Fruit fly (Drosophila melanogaster) whole organism, prepupa: ENCODE data around the gene CG12983.

ENCODE experiments used
- Blimp-1 ChIP-seq: fragments of 200-800 bp; sonication (Bioruptor generic); optimal IDR thresholded peaks from 3 replicates; lab custom pipeline; 2017; ENCODE audit warnings: missing biosample characterization, missing genetic modification characterization, mild to moderate bottlenecking, moderate library complexity, missing genetic modification reagents
- CG10631 ChIP-seq: fragments of 200-800 bp; sonication (Bioruptor generic); optimal IDR thresholded peaks from 2 replicates; lab custom pipeline; 2016; ENCODE audit warnings: missing biosample characterization, missing genetic modification characterization
- CG10669 ChIP-seq: fragments of 200-800 bp; sonication (Bioruptor generic); optimal IDR thresholded peaks from 3 replicates; lab custom pipeline; 2018; ENCODE audit warnings: missing biosample characterization, mild to moderate bottlenecking, missing genetic modification characterization, moderate library complexity
- CG11294 ChIP-seq: fragments of 200-800 bp; sonication (Bioruptor generic); IDR thresholded peaks from 2 replicates; pipeline ENCODE4 v1.3.6; 2022; ENCODE audit warnings: missing biosample characterization, missing genetic modification characterization
- CG11762 ChIP-seq: fragments of 200-800 bp; sonication (Bioruptor generic); optimal IDR thresholded peaks from 3 replicates; lab custom pipeline; 2016; ENCODE audit warnings: missing biosample characterization, missing genetic modification characterization; ENCODE audit not compliant: insufficient read depth
- CG11902 ChIP-seq: fragments of 200-800 bp; sonication (Bioruptor generic); optimal IDR thresholded peaks from 3 replicates; lab custom pipeline; 2016; ENCODE audit warnings: missing biosample characterization, missing genetic modification characterization
- CG15336 ChIP-seq: fragments of 200-800 bp; sonication (Bioruptor generic); IDR thresholded peaks from 2 replicates; pipeline ENCODE4 v1.3.6; 2022; ENCODE audit warnings: missing biosample characterization, missing genetic modification characterization
- CG1621 ChIP-seq: fragments of 200-800 bp; sonication (Bioruptor generic); optimal IDR thresholded peaks from 3 replicates; lab custom pipeline; 2018; ENCODE audit warnings: missing biosample characterization, mild to moderate bottlenecking, missing genetic modification characterization
- CG16779 ChIP-seq: fragments of 200-800 bp; sonication (Bioruptor generic); optimal IDR thresholded peaks from 3 replicates; lab custom pipeline; 2017; ENCODE audit warnings: missing biosample characterization, mild to moderate bottlenecking, missing genetic modification characterization
- CG3032 ChIP-seq: fragments of 200-800 bp; optimal IDR thresholded peaks from 2 replicates; lab custom pipeline; 2019; ENCODE audit warnings: missing biosample characterization, mild to moderate bottlenecking, missing genetic modification characterization, moderate library complexity
- CG31627 ChIP-seq: fragments of 200-800 bp; sonication (Bioruptor generic); optimal IDR thresholded peaks from 3 replicates; lab custom pipeline; 2016; ENCODE audit warnings: missing biosample characterization, missing genetic modification characterization
- CG32006 ChIP-seq: fragments of 200-800 bp; sonication (Bioruptor generic); optimal IDR thresholded peaks from 3 replicates; lab custom pipeline; 2017; ENCODE audit warnings: missing biosample characterization, mild to moderate bottlenecking, missing genetic modification characterization
- CG4318 ChIP-seq: fragments of 200-800 bp; sonication (Bioruptor generic); optimal IDR thresholded peaks from 3 replicates; lab custom pipeline; 2017; ENCODE audit warnings: missing biosample characterization, mild to moderate bottlenecking, missing genetic modification characterization
- CG6163 ChIP-seq: fragments of 200-800 bp; sonication (Bioruptor generic); IDR thresholded peaks from 3 replicates; pipeline ENCODE4 v1.3.6; 2022; ENCODE audit warnings: missing biosample characterization, missing genetic modification characterization
- CG6276 ChIP-seq: fragments of 200-800 bp; sonication (Bioruptor generic); optimal IDR thresholded peaks from 2 replicates; lab custom pipeline; 2017; ENCODE audit warnings: missing biosample characterization, mild to moderate bottlenecking, missing genetic modification characterization
- CG6792 ChIP-seq: fragments of 200-800 bp; sonication (Bioruptor generic); optimal IDR thresholded peaks from 3 replicates; lab custom pipeline; 2016; ENCODE audit warnings: missing biosample characterization, missing genetic modification characterization
- CG6808 ChIP-seq: fragments of 200-800 bp; sonication (Bioruptor generic); optimal IDR thresholded peaks from 3 replicates; lab custom pipeline; 2017; ENCODE audit warnings: missing biosample characterization, missing genetic modification characterization, mild to moderate bottlenecking, moderate library complexity, missing genetic modification reagents
- CG6854 ChIP-seq: fragments of 200-800 bp; sonication (Bioruptor generic); optimal IDR thresholded peaks from 2 replicates; lab custom pipeline; 2017; ENCODE audit warnings: missing biosample characterization, mild to moderate bottlenecking, missing genetic modification characterization
- CG7368 ChIP-seq: fragments of 200-800 bp; sonication (Bioruptor generic); optimal IDR thresholded peaks from 3 replicates; lab custom pipeline; 2016; ENCODE audit warnings: missing biosample characterization, missing genetic modification characterization
- CG8319 ChIP-seq: fragments of 200-800 bp; sonication (Bioruptor generic); optimal IDR thresholded peaks from 3 replicates; lab custom pipeline; 2016; ENCODE audit warnings: missing biosample characterization, missing genetic modification characterization
- CG8632 ChIP-seq: fragments of 200-800 bp; sonication (Bioruptor generic); optimal IDR thresholded peaks from 3 replicates; lab custom pipeline; 2016; ENCODE audit warnings: missing biosample characterization, missing genetic modification characterization
- CG9139 ChIP-seq: fragments of 200-800 bp; sonication (Bioruptor generic); optimal IDR thresholded peaks from 3 replicates; lab custom pipeline; 2017; ENCODE audit warnings: missing biosample characterization, mild to moderate bottlenecking, missing genetic modification characterization
- Eip75B ChIP-seq: fragments of 200-800 bp; sonication (Bioruptor generic); optimal IDR thresholded peaks from 3 replicates; lab custom pipeline; 2016; ENCODE audit warnings: missing biosample characterization, missing genetic modification characterization
- Eip78C ChIP-seq: fragments of 200-800 bp; sonication (Bioruptor generic); peaks from one replicate; lab custom pipeline; 2016; ENCODE audit warnings: missing biosample characterization, missing genetic modification characterization
- Eip93F ChIP-seq: fragments of 200-800 bp; sonication (Bioruptor generic); optimal IDR thresholded peaks from 2 replicates; lab custom pipeline; 2016; ENCODE audit warnings: missing biosample characterization, mild to moderate bottlenecking, missing genetic modification characterization
- Ets21C ChIP-seq: fragments of 200-800 bp; sonication (Bioruptor generic); optimal IDR thresholded peaks from 3 replicates; lab custom pipeline; 2016; ENCODE audit warnings: missing biosample characterization, missing genetic modification characterization
- Ets96B ChIP-seq: fragments of 200-800 bp; optimal IDR thresholded peaks from 2 replicates; lab custom pipeline; 2019; ENCODE audit warnings: missing biosample characterization, mild to moderate bottlenecking, missing genetic modification characterization, moderate library complexity
- Gug ChIP-seq: fragments of 200-800 bp; sonication (Bioruptor generic); IDR thresholded peaks from 2 replicates; pipeline ENCODE4 v1.3.6; 2022; ENCODE audit warnings: missing biosample characterization, missing genetic modification characterization
- Hr38 ChIP-seq: sonication (Bioruptor generic); optimal IDR thresholded peaks from 2 replicates; lab custom pipeline; 2016; ENCODE audit warnings: missing biosample characterization, missing genetic modification characterization
- Hr39 ChIP-seq: fragments of 200-800 bp; sonication (Bioruptor generic); optimal IDR thresholded peaks from 2 replicates; lab custom pipeline; 2016; ENCODE audit warnings: missing biosample characterization, missing genetic modification characterization
- Lpt ChIP-seq: fragments of 200-800 bp; sonication (Bioruptor generic); optimal IDR thresholded peaks from 3 replicates; lab custom pipeline; 2016; ENCODE audit warnings: missing biosample characterization, missing genetic modification characterization
- Met ChIP-seq: fragments of 200-800 bp; sonication (Bioruptor generic); optimal IDR thresholded peaks from 3 replicates; lab custom pipeline; 2016; ENCODE audit warnings: missing biosample characterization, missing genetic modification characterization
- OdsH ChIP-seq: fragments of 200-800 bp; sonication (Bioruptor generic); optimal IDR thresholded peaks from 3 replicates; lab custom pipeline; 2016; ENCODE audit warnings: missing biosample characterization, missing genetic modification characterization
- Smox ChIP-seq: fragments of 200-800 bp; sonication (Bioruptor generic); optimal IDR thresholded peaks from 3 replicates; lab custom pipeline; 2016; ENCODE audit warnings: missing biosample characterization, missing genetic modification characterization
- Sox14 ChIP-seq: fragments of 200-800 bp; sonication (Bioruptor generic); optimal IDR thresholded peaks from 3 replicates; lab custom pipeline; 2016; ENCODE audit warnings: missing biosample characterization, missing genetic modification characterization
- Sox15 ChIP-seq: fragments of 200-800 bp; sonication (Bioruptor generic); optimal IDR thresholded peaks from 3 replicates; lab custom pipeline; 2016; ENCODE audit warnings: missing biosample characterization, missing genetic modification characterization
- achi ChIP-seq: fragments of 200-800 bp; sonication (Bioruptor generic); optimal IDR thresholded peaks from 3 replicates; lab custom pipeline; 2016; ENCODE audit warnings: missing biosample characterization, missing genetic modification characterization
- acj6 ChIP-seq: fragments of 200-800 bp; sonication (Bioruptor generic); optimal IDR thresholded peaks from 3 replicates; lab custom pipeline; 2016; ENCODE audit warnings: missing biosample characterization, missing genetic modification characterization
- cyc ChIP-seq: fragments of 200-800 bp; sonication (Bioruptor generic); optimal IDR thresholded peaks from 3 replicates; lab custom pipeline; 2016; ENCODE audit warnings: missing biosample characterization, missing genetic modification characterization
- dac ChIP-seq: fragments of 200-800 bp; sonication (Bioruptor generic); optimal IDR thresholded peaks from 2 replicates; lab custom pipeline; 2017; ENCODE audit warnings: missing biosample characterization, mild to moderate bottlenecking, missing genetic modification characterization
- dsx ChIP-seq: fragments of 200-800 bp; optimal IDR thresholded peaks from 3 replicates; lab custom pipeline; 2019; ENCODE audit warnings: missing biosample characterization, mild to moderate bottlenecking, missing genetic modification characterization, moderate library complexity; ENCODE audit not compliant: poor library complexity, severe bottlenecking
- eg ChIP-seq: fragments of 200-800 bp; sonication (Bioruptor generic); IDR thresholded peaks from 3 replicates; pipeline ENCODE4 v1.3.6; 2022; ENCODE audit warnings: missing biosample characterization, missing genetic modification characterization
- esn ChIP-seq: fragments of 200-800 bp; sonication (Bioruptor generic); optimal IDR thresholded peaks from 2 replicates; lab custom pipeline; 2016; ENCODE audit warnings: missing biosample characterization, mild to moderate bottlenecking, missing genetic modification characterization, moderate library complexity
- fd59A ChIP-seq: fragments of 200-800 bp; sonication (Bioruptor generic); optimal IDR thresholded peaks from 2 replicates; lab custom pipeline; 2017; ENCODE audit warnings: missing biosample characterization, mild to moderate bottlenecking, missing genetic modification characterization, missing genetic modification reagents
- fd85E ChIP-seq: fragments of 200-800 bp; sonication (Bioruptor generic); optimal IDR thresholded peaks from 3 replicates; lab custom pipeline; 2016; ENCODE audit warnings: missing biosample characterization, missing genetic modification characterization
- lz ChIP-seq: fragments of 200-800 bp; sonication (Bioruptor generic); optimal IDR thresholded peaks from 3 replicates; lab custom pipeline; 2016; ENCODE audit warnings: missing biosample characterization, missing genetic modification characterization
- net ChIP-seq: fragments of 200-800 bp; sonication (Bioruptor generic); optimal IDR thresholded peaks from 3 replicates; lab custom pipeline; 2016; ENCODE audit warnings: missing biosample characterization, missing genetic modification characterization
- pdm3 ChIP-seq: fragments of 200-800 bp; sonication (Bioruptor generic); optimal IDR thresholded peaks from 3 replicates; lab custom pipeline; 2016; ENCODE audit warnings: missing biosample characterization, missing genetic modification characterization
- salr ChIP-seq, 2 experiments: fragments of 200-800 bp; sonication (Bioruptor generic); optimal IDR thresholded peaks; 3 replicates each; lab custom pipeline; 2016 to 2018; ENCODE audit warnings: missing biosample characterization in 2 of 2, missing genetic modification characterization in 2 of 2, mild to moderate bottlenecking in 1 of 2
- spab ChIP-seq: fragments of 200-800 bp; sonication (Bioruptor generic); optimal IDR thresholded peaks from 2 replicates; lab custom pipeline; 2017; ENCODE audit warnings: missing biosample characterization, mild to moderate bottlenecking, missing genetic modification characterization, missing genetic modification reagents
- ss ChIP-seq, 2 experiments: fragments of 200-800 bp; sonication (Bioruptor generic); optimal IDR thresholded peaks; 2 replicates in 1 of 2; 3 replicates in 1 of 2; lab custom pipeline; 2017 to 2018; ENCODE audit warnings: mild to moderate bottlenecking in 2 of 2, missing biosample characterization in 2 of 2, missing genetic modification characterization in 2 of 2, moderate library complexity in 1 of 2
- topi ChIP-seq: fragments of 200-800 bp; sonication (Bioruptor generic); optimal IDR thresholded peaks from 3 replicates; lab custom pipeline; 2016; ENCODE audit warnings: missing biosample characterization, missing genetic modification characterization
- vri ChIP-seq: fragments of 200-800 bp; sonication (Bioruptor generic); optimal IDR thresholded peaks from 3 replicates; lab custom pipeline; 2016; ENCODE audit warnings: missing biosample characterization, mild to moderate bottlenecking, missing genetic modification characterization

The CG12983 gene

dm6 chr3L:20990231-20990630, 23.7 kb upstream of the CG12983 start:
- TF ChIP-seq CG9139 (GFP tag; lab: Kevin White, UChicago): peak; percentile 26
- no peak for TF ChIP-seq dac
- TF ChIP-seq Hr39 (GFP tag; lab: Kevin White, UChicago): no peak
- TF ChIP-seq OdsH: no peak
- peak; percentile 22 for TF ChIP-seq CG31627 (GFP tag; lab: Kevin White, UChicago)
- TF ChIP-seq CG11902 (GFP tag; lab: Kevin White, UChicago): peak; percentile 8
- TF ChIP-seq dsx: peak; percentile 44
- TF ChIP-seq Eip75B (GFP tag; lab: Kevin White, UChicago): peak; percentile 43
- TF ChIP-seq CG6163 (GFP tag; lab: Robert Waterston, UW): no peak
- TF ChIP-seq CG4318 (GFP tag; lab: Kevin White, UChicago): no peak
- TF ChIP-seq CG1621 (tag; lab: Kevin White, UChicago): no peak
- TF ChIP-seq CG11294 (GFP tag; lab: Robert Waterston, UW): no peak
- TF ChIP-seq Gug: no peak
- peak; percentile 51 for TF ChIP-seq spab (GFP tag; lab: Kevin White, UChicago)
- TF ChIP-seq esn: peak; percentile 61
- TF ChIP-seq CG32006: no peak
- peak; percentile 52 for TF ChIP-seq topi (GFP tag; lab: Kevin White, UChicago)
- peak; percentile 26 for TF ChIP-seq Smox (GFP tag; lab: Kevin White, UChicago)
- TF ChIP-seq CG6854: no peak
- peak; percentile 22 to 65 for TF ChIP-seq ss (GFP tag; optimal IDR thresholded peaks at IDR 0.05; lab: Kevin White, UChicago)
- no peak for TF ChIP-seq eg (GFP tag; lab: Robert Waterston, UW)
- peak; percentile 49 for TF ChIP-seq achi (GFP tag; lab: Kevin White, UChicago)
- no peak for TF ChIP-seq vri (GFP tag; lab: Kevin White, UChicago)
- TF ChIP-seq Lpt (GFP tag; lab: Kevin White, UChicago): no peak
- peak; percentile 49 for TF ChIP-seq CG10631 (GFP tag; lab: Kevin White, UChicago)
- TF ChIP-seq CG11762: no peak
- no peak for TF ChIP-seq fd85E (GFP tag; lab: Kevin White, UChicago)
- peak; percentile 62 for TF ChIP-seq CG10669 (GFP tag; lab: Kevin White, UChicago)
- TF ChIP-seq fd59A: peak; percentile 50
- TF ChIP-seq CG3032 (tag; lab: Kevin White, UChicago): peak; percentile 58
- TF ChIP-seq net (GFP tag; lab: Kevin White, UChicago): no peak
- TF ChIP-seq Sox15 (GFP tag; lab: Kevin White, UChicago): no peak
- peak; percentile 31 for TF ChIP-seq cyc (GFP tag; lab: Kevin White, UChicago)
- peak; percentile 28 for TF ChIP-seq CG8319 (GFP tag; lab: Kevin White, UChicago)
- peak; percentile 49 for TF ChIP-seq Met (GFP tag; lab: Kevin White, UChicago)
- no peak for TF ChIP-seq Ets21C
- no peak for TF ChIP-seq CG15336
- peak; percentile 35 for TF ChIP-seq pdm3 (GFP tag; lab: Kevin White, UChicago)
- TF ChIP-seq CG6808 (GFP tag; lab: Kevin White, UChicago): peak; percentile 19
- TF ChIP-seq CG7368 (GFP tag; lab: Kevin White, UChicago): peak; percentile 23
- peak; percentile 61 for TF ChIP-seq acj6 (GFP tag; lab: Kevin White, UChicago)
- no peak for TF ChIP-seq CG16779 (tag; lab: Kevin White, UChicago)
- peak; percentile 88 for TF ChIP-seq Eip78C (GFP tag; lab: Kevin White, UChicago)
- no peak for TF ChIP-seq Eip93F (GFP tag; lab: Kevin White, UChicago)
- peak; percentile 77 for TF ChIP-seq Ets96B (tag; lab: Kevin White, UChicago)
- TF ChIP-seq Sox14 (GFP tag; lab: Kevin White, UChicago): no peak
- TF ChIP-seq lz (GFP tag; lab: Kevin White, UChicago): peak; percentile 26
- no peak for TF ChIP-seq Blimp-1 (GFP tag; lab: Kevin White, UChicago)
- no peak for TF ChIP-seq Hr38 (GFP tag; lab: Kevin White, UChicago)
- TF ChIP-seq CG8632 (GFP tag; lab: Kevin White, UChicago): peak; percentile 72
- peak; percentile 50 for TF ChIP-seq CG6792 (GFP tag; lab: Kevin White, UChicago)
- no peak for TF ChIP-seq CG6276 (GFP tag; lab: Kevin White, UChicago)
- no peak for TF ChIP-seq salr (GFP tag; optimal IDR thresholded peaks at IDR 0.05; lab: Kevin White, UChicago)
